Worm (Caenorhabditis elegans) whole organism, L3 larva: ENCODE data around the gene C06A6.7.

Source experiments
- R02D3.7 ChIP-seq: fragments of 150-350 bp; optimal IDR thresholded peaks from 2 replicates; lab custom pipeline; 2014; ENCODE audit warnings: missing biosample characterization, missing genetic modification characterization
- ZK546.5 ChIP-seq: sonication (generic microtip); optimal IDR thresholded peaks from 2 replicates; lab custom pipeline; 2017; ENCODE audit warnings: missing biosample characterization, missing genetic modification characterization
- ama-1 ChIP-seq: fragments of 150-350 bp; optimal IDR thresholded peaks from 2 replicates; lab custom pipeline; 2018
- ceh-82 ChIP-seq: fragments of 150-350 bp; optimal IDR thresholded peaks from 2 replicates; lab custom pipeline; 2014; ENCODE audit warnings: missing biosample characterization, missing genetic modification characterization
- ceh-9 ChIP-seq: sonication (generic microtip); optimal IDR thresholded peaks from 2 replicates; lab custom pipeline; 2018; ENCODE audit warnings: missing biosample characterization, missing genetic modification characterization
- egl-5 ChIP-seq: fragments of 150-350 bp; optimal IDR thresholded peaks from 2 replicates; lab custom pipeline; 2017; ENCODE audit warnings: missing biosample characterization, missing genetic modification reagents, missing genetic modification characterization, inconsistent platforms
- elt-1 ChIP-seq: fragments of 150-350 bp; optimal IDR thresholded peaks from 2 replicates; lab custom pipeline; 2014; ENCODE audit warnings: missing biosample characterization, missing genetic modification characterization
- elt-2 ChIP-seq: sonication (generic microtip); optimal IDR thresholded peaks from 2 replicates; lab custom pipeline; 2016; ENCODE audit warnings: missing genetic modification reagents, mild to moderate bottlenecking, missing genetic modification characterization, missing compliant biosample characterization
- elt-3 ChIP-seq, 3 experiments: fragments of 150-350 bp in 1 of 3; sonication (generic microtip) in 2 of 3; optimal IDR thresholded peaks; 2 replicates in 2 of 3; 4 replicates in 1 of 3; lab custom pipeline; 2014 to 2017; ENCODE audit warnings: missing biosample characterization in 3 of 3, missing genetic modification characterization in 3 of 3
- fos-1 ChIP-seq: fragments of 150-350 bp; optimal IDR thresholded peaks from 2 replicates; lab custom pipeline; 2014; ENCODE audit warnings: missing biosample characterization, missing genetic modification characterization
- hmg-11 ChIP-seq: sonication (generic microtip); optimal IDR thresholded peaks from 2 replicates; lab custom pipeline; 2016; ENCODE audit warnings: missing genetic modification characterization, missing compliant biosample characterization
- lin-15B ChIP-seq: fragments of 150-350 bp; optimal IDR thresholded peaks from 2 replicates; lab custom pipeline; 2014; ENCODE audit warnings: missing biosample characterization, missing genetic modification characterization
- lin-39 ChIP-seq: fragments of 150-350 bp; optimal IDR thresholded peaks from 2 replicates; lab custom pipeline; 2018; ENCODE audit warnings: missing biosample characterization, missing genetic modification reagents, missing genetic modification characterization
- lsy-12 ChIP-seq: sonication (generic microtip); optimal IDR thresholded peaks from 2 replicates; lab custom pipeline; 2016; ENCODE audit warnings: mild to moderate bottlenecking, missing genetic modification characterization, missing compliant biosample characterization
- mdl-1 ChIP-seq: fragments of 150-350 bp; optimal IDR thresholded peaks from 2 replicates; lab custom pipeline; 2014; ENCODE audit warnings: missing biosample characterization, missing genetic modification characterization
- nfya-1 ChIP-seq: sonication (generic microtip); optimal IDR thresholded peaks from 2 replicates; lab custom pipeline; 2017; ENCODE audit warnings: missing genetic modification characterization, mild to moderate bottlenecking, missing compliant biosample characterization, antibody characterized with exemption, moderate library complexity; ENCODE audit not compliant: insufficient read depth
- nhr-11 ChIP-seq: fragments of 150-350 bp; optimal IDR thresholded peaks from 2 replicates; lab custom pipeline; 2014; ENCODE audit warnings: missing biosample characterization, missing genetic modification characterization
- nhr-12 ChIP-seq: fragments of 150-350 bp; optimal IDR thresholded peaks from 2 replicates; lab custom pipeline; 2014; ENCODE audit warnings: missing biosample characterization, missing genetic modification characterization
- nhr-23 ChIP-seq: fragments of 150-350 bp; optimal IDR thresholded peaks from 2 replicates; lab custom pipeline; 2014; ENCODE audit warnings: missing biosample characterization, missing genetic modification reagents, missing genetic modification characterization
- nhr-28 ChIP-seq: fragments of 150-350 bp; optimal IDR thresholded peaks from 2 replicates; lab custom pipeline; 2014; ENCODE audit warnings: missing biosample characterization, missing genetic modification characterization
- nhr-67 ChIP-seq: fragments of 150-350 bp; optimal IDR thresholded peaks from 2 replicates; lab custom pipeline; 2014; ENCODE audit warnings: missing biosample characterization, missing genetic modification characterization
- nhr-76 ChIP-seq: fragments of 150-350 bp; sonication (generic microtip); optimal IDR thresholded peaks from 5 replicates; lab custom pipeline; 2014; ENCODE audit warnings: missing biosample characterization, missing genetic modification characterization
- pha-4 ChIP-seq: fragments of 150-350 bp; optimal IDR thresholded peaks from 2 replicates; lab custom pipeline; 2014; ENCODE audit warnings: missing biosample characterization, missing genetic modification reagents, missing genetic modification characterization
- pqm-1 ChIP-seq: fragments of 150-350 bp; optimal IDR thresholded peaks from 2 replicates; lab custom pipeline; 2017; ENCODE audit warnings: missing biosample characterization, missing genetic modification characterization, inconsistent platforms
- sea-2 ChIP-seq: fragments of 150-350 bp; sonication (generic microtip); optimal IDR thresholded peaks from 4 replicates; lab custom pipeline; 2014; ENCODE audit warnings: missing biosample characterization, missing genetic modification reagents, missing genetic modification characterization
- snpc-4 ChIP-seq: fragments of 150-350 bp; optimal IDR thresholded peaks from 2 replicates; lab custom pipeline; 2014; ENCODE audit warnings: missing biosample characterization, missing genetic modification characterization
- tbx-2 ChIP-seq: sonication (generic microtip); optimal IDR thresholded peaks from 2 replicates; lab custom pipeline; 2016; ENCODE audit warnings: mild to moderate bottlenecking, missing genetic modification characterization, missing compliant biosample characterization
- unc-39 ChIP-seq: sonication (generic microtip); optimal IDR thresholded peaks from 4 replicates; lab custom pipeline; 2017; ENCODE audit warnings: missing biosample characterization, missing genetic modification characterization
- unc-62 ChIP-seq: fragments of 150-350 bp; sonication (generic microtip); optimal IDR thresholded peaks from 4 replicates; lab custom pipeline; 2014; ENCODE audit warnings: missing biosample characterization, missing genetic modification reagents, missing genetic modification characterization
- zag-1 ChIP-seq: fragments of 150-350 bp; optimal IDR thresholded peaks from 2 replicates; lab custom pipeline; 2014; ENCODE audit warnings: missing biosample characterization, missing genetic modification characterization
- ztf-11 ChIP-seq: fragments of 150-350 bp; optimal IDR thresholded peaks from 2 replicates; lab custom pipeline; 2014; ENCODE audit warnings: missing biosample characterization, missing genetic modification characterization

The C06A6.7 gene

ce11 chrIV:7877255-7877654, 38.9 kb upstream of the C06A6.7 start:
- TF ChIP-seq snpc-4 (tag; lab: Kevin White, UChicago) = no peak
- no peak for TF ChIP-seq ceh-82 (tag; lab: Kevin White, UChicago)
- no peak for TF ChIP-seq pqm-1 (tag; lab: Kevin White, UChicago)
- no peak for TF ChIP-seq sea-2 (GFP tag; lab: Kevin White, UChicago)
- no peak for TF ChIP-seq R02D3.7 (tag; lab: Kevin White, UChicago)
- TF ChIP-seq nhr-76 = no peak
- no peak for TF ChIP-seq ztf-11 (tag; lab: Kevin White, UChicago)

- no peak for TF ChIP-seq ceh-82 (tag; lab: Kevin White, UChicago)
- no peak for TF ChIP-seq fos-1 (tag; lab: Kevin White, UChicago)
- TF ChIP-seq pqm-1 (tag; lab: Kevin White, UChicago) = no peak
- no peak for TF ChIP-seq unc-39 (tag; lab: Kevin White, UChicago)
- no peak for TF ChIP-seq elt-3 (tag; optimal IDR thresholded peaks at IDR 0.05; lab: Kevin White, UChicago)
- TF ChIP-seq ZK546.5 (tag; lab: Kevin White, UChicago) = no peak
- no peak for TF ChIP-seq hmg-11 (tag; lab: Kevin White, UChicago)
- no peak for TF ChIP-seq nhr-67 (tag; lab: Kevin White, UChicago)
- no peak for TF ChIP-seq lsy-12 (tag; lab: Kevin White, UChicago)
- TF ChIP-seq snpc-4 (tag; lab: Kevin White, UChicago) = no peak
- no peak for TF ChIP-seq nhr-28 (tag; lab: Kevin White, UChicago)
- no peak for TF ChIP-seq nhr-12 (tag; lab: Kevin White, UChicago)
- TF ChIP-seq R02D3.7 (tag; lab: Kevin White, UChicago) = no peak
These were observed 32.1 kb upstream of the C06A6.7 start, which contains the start of gene T06C10.3 for ce11 chrIV:7870451-7870850. TSS of gene T06C10.3 (plus strand) at chrIV:7870751.

- TF ChIP-seq egl-5 (no peak), unc-62 (no peak)
These were observed 30.3 kb upstream of the C06A6.7 start, which contains the start of gene flp-10 for ce11 chrIV:7868607-7869006. TSS of gene flp-10 (plus strand) at chrIV:7868907.

- TF ChIP-seq elt-1 (no peak), nhr-23 (no peak), ztf-11 (tag; lab: Kevin White, UChicago) (no peak), elt-3 (tag; optimal IDR thresholded peaks at IDR 0.05; lab: Kevin White, UChicago) (no peak), nhr-12 (tag; lab: Kevin White, UChicago) (no peak), pha-4 (tag; lab: Kevin White, UChicago) (no peak), ZK546.5 (tag; lab: Kevin White, UChicago) (no peak)
These were observed 13.0 kb upstream of the C06A6.7 start for ce11 chrIV:7851291-7851690.

ce11 chrIV:7850329-7850728, 12.0 kb upstream of the C06A6.7 start:
- TF ChIP-seq elt-1 (no peak), ceh-82 (tag; lab: Kevin White, UChicago) (no peak), nhr-11 (no peak), unc-62 (no peak), egl-5 (no peak), ztf-11 (tag; lab: Kevin White, UChicago) (no peak), ama-1 (lab: Kevin White, UChicago) (no peak), pqm-1 (tag; lab: Kevin White, UChicago) (no peak), nhr-23 (no peak), sea-2 (GFP tag; lab: Kevin White, UChicago) (no peak), R02D3.7 (tag; lab: Kevin White, UChicago) (no peak), tbx-2 (tag; lab: Kevin White, UChicago) (no peak)

- TF ChIP-seq ceh-9 (tag; lab: Kevin White, UChicago) (no peak), mdl-1 (tag; lab: Kevin White, UChicago) (no peak), lin-15B (tag; lab: Kevin White, UChicago) (no peak), ceh-82 (tag; lab: Kevin White, UChicago) (no peak), nfya-1 (tag; lab: Kevin White, UChicago) (no peak), fos-1 (tag; lab: Kevin White, UChicago) (no peak), zag-1 (tag; lab: Kevin White, UChicago) (no peak), lin-39 (no peak), elt-3 (tag; optimal IDR thresholded peaks at IDR 0.05; lab: Kevin White, UChicago) (no peak), nhr-12 (tag; lab: Kevin White, UChicago) (no peak), nhr-23 (no peak), elt-2 (tag; lab: Kevin White, UChicago) (no peak), nhr-76 (no peak)
These were observed 10.9 kb upstream of the C06A6.7 start for ce11 chrIV:7849235-7849634.
